Fruit fly (Drosophila melanogaster) S2 (cell line): ENCODE measurements around the gene sll.

ENCODE experiments used
- CG8478 ChIP-seq: fragments of >200 bp; optimal IDR thresholded peaks from 2 replicates; lab custom pipeline; 2018
- CTCF ChIP-seq, 2 experiments: fragments of >200 bp; optimal IDR thresholded peaks; 2 replicates each; lab custom pipeline; 2018

- TF ChIP-seq CG8478 (lab: Kevin White, UChicago) = no peak
- TF ChIP-seq CTCF (optimal IDR thresholded peaks at IDR 0.05; lab: Kevin White, UChicago) = no peak
These were observed 19.1 kb downstream of the sll start, which contains the start of gene AttD for dm6 chr3R:17624968-17625367.
